3 fruit fly cellular contexts compared by ENCODE assay signal in genomic region chrX:5888933-5889332, dm6.
TF ChIP-seq lines count a peak whose summit lies in the region.

No protein-coding gene starts in this region.

- TF ChIP-seq CTCF in whole organism, embryonic (GFP tag; optimal IDR thresholded peaks at IDR 0.05; lab: Kevin White, UChicago), result no peak

TF ChIP-seq in whole organism, embryonic, 481 proteins besides CTCF, POLR2A, EP300 and RAD21 (continues in another document):
- TF ChIP-seq stc (GFP tag; IDR thresholded peaks at IDR 0.05; lab: Robert Waterston, UW) (no peak), dpn (GFP tag; optimal IDR thresholded peaks at IDR 0.05; lab: Kevin White, UChicago) (peak in 1 of 2 experiments; percentile 34), hkb (optimal IDR thresholded peaks at IDR 0.05; lab: Kevin White, UChicago) (no peak), hkb (GFP tag; IDR thresholded peaks at IDR 0.05; lab: Robert Waterston, UW) (0 out of 2 replicates have a peak, but pooled peaks have one; percentile 34), kay (GFP tag; optimal IDR thresholded peaks at IDR 0.05; lab: Kevin White, UChicago) (no peak), CG6175 (GFP tag; IDR thresholded peaks at IDR 0.05; lab: Robert Waterston, UW) (no peak), cg (GFP tag; optimal IDR thresholded peaks at IDR 0.05; lab: Kevin White, UChicago) (no peak), GATAe (GFP tag; conservative IDR thresholded peaks at IDR 0.05; lab: Robert Waterston, UW) (no peak), Meics (GFP tag; optimal IDR thresholded peaks at IDR 0.05; lab: Kevin White, UChicago) (peak; percentile 10), CG10366 (GFP tag; IDR thresholded peaks at IDR 0.05; lab: Robert Waterston, UW) (peak; percentile 38; the same call in 1 of the 2 replicates), trem (tag; optimal IDR thresholded peaks at IDR 0.05; lab: Kevin White, UChicago) (no peak), CG9817 (tag; optimal IDR thresholded peaks at IDR 0.05; lab: Kevin White, UChicago) (peak; percentile 2), CG1233 (GFP tag; optimal IDR thresholded peaks at IDR 0.05; lab: Kevin White, UChicago) (no peak), BEAF-32 (GFP tag; optimal IDR thresholded peaks at IDR 0.05; lab: Kevin White, UChicago) (no peak), CG8089 (GFP tag; optimal IDR thresholded peaks at IDR 0.05; lab: Kevin White, UChicago) (no peak), CG4820 (GFP tag; optimal IDR thresholded peaks at IDR 0.05; lab: Kevin White, UChicago) (no peak), CG7928 (GFP tag; optimal IDR thresholded peaks at IDR 0.05; lab: Kevin White, UChicago) (no peak), CG7839 (tag; optimal IDR thresholded peaks at IDR 0.05; lab: Kevin White, UChicago) (peak; percentile 27), Mad (GFP tag; optimal IDR thresholded peaks at IDR 0.05; lab: Kevin White, UChicago) (no peak), BtbVII (GFP tag; optimal IDR thresholded peaks at IDR 0.05; lab: Kevin White, UChicago) (no peak), ind (GFP tag; optimal IDR thresholded peaks at IDR 0.05; lab: Kevin White, UChicago) (peak; percentile 7), zfh1 (GFP tag; IDR thresholded peaks at IDR 0.05; lab: Robert Waterston, UW) (peak; percentile 63; the same call in 1 of the 3 replicates), kni (GFP tag; optimal IDR thresholded peaks at IDR 0.05; lab: Kevin White, UChicago) (peak; percentile 69), CG6254 (GFP tag; optimal IDR thresholded peaks at IDR 0.05; lab: Kevin White, UChicago) (peak; percentile 27), slbo (GFP tag; IDR thresholded peaks at IDR 0.05; lab: Robert Waterston, UW) (peak; percentile 37; the same call in 1 of the 2 replicates), bcd (GFP tag; optimal IDR thresholded peaks at IDR 0.05; lab: Kevin White, UChicago) (no peak), CG6272 (GFP tag; IDR thresholded peaks at IDR 0.05; lab: Robert Waterston, UW) (no peak), wor (GFP tag; IDR thresholded peaks at IDR 0.05; lab: Robert Waterston, UW) (no peak), CG2678 (tag; optimal IDR thresholded peaks at IDR 0.05; lab: Kevin White, UChicago) (peak; percentile 25), ab (GFP tag; optimal IDR thresholded peaks at IDR 0.05; lab: Kevin White, UChicago) (no peak), row (GFP tag; IDR thresholded peaks at IDR 0.05; lab: Robert Waterston, UW) (peak; percentile 80)

TF ChIP-seq in whole organism, prepupa, 60 proteins besides CTCF, POLR2A, EP300 and RAD21 (continues in another document):
- TF ChIP-seq Ets96B (tag; optimal IDR thresholded peaks at IDR 0.05; lab: Kevin White, UChicago), result no peak
- TF ChIP-seq fkh (GFP tag; optimal IDR thresholded peaks at IDR 0.05; lab: Kevin White, UChicago), result no peak
- TF ChIP-seq CG6854 (GFP tag; optimal IDR thresholded peaks at IDR 0.05; lab: Kevin White, UChicago), result no peak
- no peak for TF ChIP-seq Hr38 (GFP tag; optimal IDR thresholded peaks at IDR 0.05; lab: Kevin White, UChicago)
- peak; percentile 22 for TF ChIP-seq cyc (GFP tag; optimal IDR thresholded peaks at IDR 0.05; lab: Kevin White, UChicago)
- TF ChIP-seq CG8319 (GFP tag; optimal IDR thresholded peaks at IDR 0.05; lab: Kevin White, UChicago), result no peak
- peak; percentile 39 for TF ChIP-seq topi (GFP tag; optimal IDR thresholded peaks at IDR 0.05; lab: Kevin White, UChicago)
- no peak for TF ChIP-seq CG6276 (GFP tag; optimal IDR thresholded peaks at IDR 0.05; lab: Kevin White, UChicago)
- TF ChIP-seq net (GFP tag; optimal IDR thresholded peaks at IDR 0.05; lab: Kevin White, UChicago), result no peak
- TF ChIP-seq CG4318 (GFP tag; optimal IDR thresholded peaks at IDR 0.05; lab: Kevin White, UChicago), result no peak
- TF ChIP-seq CG8119 (GFP tag; IDR thresholded peaks at IDR 0.05; lab: Robert Waterston, UW), result no peak
- no peak for TF ChIP-seq CG3032 (tag; optimal IDR thresholded peaks at IDR 0.05; lab: Kevin White, UChicago)
- TF ChIP-seq fd59A (GFP tag; optimal IDR thresholded peaks at IDR 0.05; lab: Kevin White, UChicago), result no peak
- peak; percentile 47 for TF ChIP-seq Met (GFP tag; optimal IDR thresholded peaks at IDR 0.05; lab: Kevin White, UChicago)
- TF ChIP-seq svp (GFP tag; lab: Kevin White, UChicago), result peak; percentile 61
- no peak for TF ChIP-seq vri (GFP tag; optimal IDR thresholded peaks at IDR 0.05; lab: Kevin White, UChicago)
- TF ChIP-seq eg (GFP tag; IDR thresholded peaks at IDR 0.05; lab: Robert Waterston, UW), result no peak
- no peak for TF ChIP-seq Hr39 (GFP tag; optimal IDR thresholded peaks at IDR 0.05; lab: Kevin White, UChicago)
- no peak for TF ChIP-seq CG3919 (GFP tag; optimal IDR thresholded peaks at IDR 0.05; lab: Kevin White, UChicago)
- TF ChIP-seq Sox15 (GFP tag; optimal IDR thresholded peaks at IDR 0.05; lab: Kevin White, UChicago), result no peak
- TF ChIP-seq CG15336 (GFP tag; IDR thresholded peaks at IDR 0.05; lab: Robert Waterston, UW), result no peak
- no peak for TF ChIP-seq Gug (GFP tag; IDR thresholded peaks at IDR 0.05; lab: Robert Waterston, UW)
- peak; percentile 31 for TF ChIP-seq CG31627 (GFP tag; optimal IDR thresholded peaks at IDR 0.05; lab: Kevin White, UChicago)
- TF ChIP-seq CG11762 (GFP tag; optimal IDR thresholded peaks at IDR 0.05; lab: Kevin White, UChicago; ENCODE audit: insufficient read depth), result no peak
- no peak for TF ChIP-seq Eip93F (GFP tag; optimal IDR thresholded peaks at IDR 0.05; lab: Kevin White, UChicago)
- peak; percentile 8 for TF ChIP-seq CG34406 (GFP tag; optimal IDR thresholded peaks at IDR 0.05; lab: Kevin White, UChicago)
- no peak for TF ChIP-seq CG6808 (GFP tag; optimal IDR thresholded peaks at IDR 0.05; lab: Kevin White, UChicago)
- no peak for TF ChIP-seq Lpt (GFP tag; optimal IDR thresholded peaks at IDR 0.05; lab: Kevin White, UChicago)
- no peak for TF ChIP-seq CG32006 (GFP tag; optimal IDR thresholded peaks at IDR 0.05; lab: Kevin White, UChicago)
- TF ChIP-seq CG10669 (GFP tag; optimal IDR thresholded peaks at IDR 0.05; lab: Kevin White, UChicago), result no peak
- TF ChIP-seq Hr4 (GFP tag; optimal IDR thresholded peaks at IDR 0.05; lab: Kevin White, UChicago), result no peak
- peak; percentile 2 for TF ChIP-seq CG6792 (GFP tag; optimal IDR thresholded peaks at IDR 0.05; lab: Kevin White, UChicago)
- peak; percentile 24 for TF ChIP-seq lz (GFP tag; optimal IDR thresholded peaks at IDR 0.05; lab: Kevin White, UChicago)
- TF ChIP-seq dac (GFP tag; optimal IDR thresholded peaks at IDR 0.05; lab: Kevin White, UChicago), result no peak

TF ChIP-seq in whole organism, wandering third instar larva, 38 proteins besides CTCF, POLR2A, EP300 and RAD21 (continues in another document):
- TF ChIP-seq jim (GFP tag; optimal IDR thresholded peaks at IDR 0.05; lab: Kevin White, UChicago), result no peak
- TF ChIP-seq Hr83 (GFP tag; optimal IDR thresholded peaks at IDR 0.05; lab: Kevin White, UChicago; ENCODE audit: poor library complexity, severe bottlenecking), result no peak
- TF ChIP-seq CG32264 (GFP tag; optimal IDR thresholded peaks at IDR 0.05; lab: Kevin White, UChicago), result no peak
- no peak for TF ChIP-seq br (GFP tag; optimal IDR thresholded peaks at IDR 0.05; lab: Kevin White, UChicago)
- peak; percentile 29 for TF ChIP-seq Hnf4 (GFP tag; optimal IDR thresholded peaks at IDR 0.05; lab: Kevin White, UChicago)
- TF ChIP-seq dsf (GFP tag; optimal IDR thresholded peaks at IDR 0.05; lab: Kevin White, UChicago; ENCODE audit: borderline replicate concordance), result no peak
- TF ChIP-seq CG9705 (GFP tag; optimal IDR thresholded peaks at IDR 0.05; lab: Kevin White, UChicago), result no peak
- peak; percentile 18 for TF ChIP-seq h (GFP tag; optimal IDR thresholded peaks at IDR 0.05; lab: Kevin White, UChicago)
- no peak for TF ChIP-seq GATAd (GFP tag; optimal IDR thresholded peaks at IDR 0.05; lab: Kevin White, UChicago)
- TF ChIP-seq psq (GFP tag; optimal IDR thresholded peaks at IDR 0.05; lab: Kevin White, UChicago), result no peak
- peak; percentile 49 for TF ChIP-seq woc (GFP tag; optimal IDR thresholded peaks at IDR 0.05; lab: Kevin White, UChicago)
- no peak for TF ChIP-seq dl (GFP tag; optimal IDR thresholded peaks at IDR 0.05; lab: Kevin White, UChicago; ENCODE audit: insufficient read depth in 1 of 2, partially characterized antibody in 2 of 2)
- TF ChIP-seq Mio (GFP tag; optimal IDR thresholded peaks at IDR 0.05; lab: Kevin White, UChicago), result no peak
- no peak for TF ChIP-seq dmrt93B (GFP tag; optimal IDR thresholded peaks at IDR 0.05; lab: Kevin White, UChicago)
- peak; percentile 47 for TF ChIP-seq ey (GFP tag; optimal IDR thresholded peaks at IDR 0.05; lab: Kevin White, UChicago)
- no peak for TF ChIP-seq sage (GFP tag; optimal IDR thresholded peaks at IDR 0.05; lab: Kevin White, UChicago)
- peak; percentile 14 for TF ChIP-seq Sp1 (GFP tag; optimal IDR thresholded peaks at IDR 0.05; lab: Kevin White, UChicago)
- TF ChIP-seq sv (GFP tag; optimal IDR thresholded peaks at IDR 0.05; lab: Kevin White, UChicago), result no peak
- no peak for TF ChIP-seq brk (GFP tag; optimal IDR thresholded peaks at IDR 0.05; lab: Kevin White, UChicago)
- no peak for TF ChIP-seq N (GFP tag; optimal IDR thresholded peaks at IDR 0.05; lab: Kevin White, UChicago)
- no peak for TF ChIP-seq lola (GFP tag; optimal IDR thresholded peaks at IDR 0.05; lab: Kevin White, UChicago)
- TF ChIP-seq Abd-B (GFP tag; optimal IDR thresholded peaks at IDR 0.05; lab: Kevin White, UChicago), result no peak
- TF ChIP-seq usp (GFP tag; optimal IDR thresholded peaks at IDR 0.05; lab: Kevin White, UChicago), result no peak
- peak; percentile 46 for TF ChIP-seq rgr (GFP tag; optimal IDR thresholded peaks at IDR 0.05; lab: Kevin White, UChicago)
- TF ChIP-seq Vsx2 (GFP tag; optimal IDR thresholded peaks at IDR 0.05; lab: Kevin White, UChicago; ENCODE audit: partially characterized antibody), result no peak
- TF ChIP-seq Rel (GFP tag; optimal IDR thresholded peaks at IDR 0.05; lab: Kevin White, UChicago), result no peak
- TF ChIP-seq Rel (tag; optimal IDR thresholded peaks at IDR 0.05; lab: Kevin White, UChicago), result no peak
- TF ChIP-seq HLH106 (tag; optimal IDR thresholded peaks at IDR 0.05; lab: Kevin White, UChicago), result peak; percentile 17
- TF ChIP-seq foxo (GFP tag; optimal IDR thresholded peaks at IDR 0.05; lab: Kevin White, UChicago), result peak in 1 of 2 experiments; percentile 49
- no peak for TF ChIP-seq Hr78 (GFP tag; optimal IDR thresholded peaks at IDR 0.05; lab: Kevin White, UChicago)
- peak; percentile 51 for TF ChIP-seq fru (GFP tag; optimal IDR thresholded peaks at IDR 0.05; lab: Kevin White, UChicago)
- TF ChIP-seq Jra (GFP tag; optimal IDR thresholded peaks at IDR 0.05; lab: Kevin White, UChicago), result no peak
- no peak for TF ChIP-seq pan (optimal IDR thresholded peaks at IDR 0.05; lab: Kevin White, UChicago)
- TF ChIP-seq tai (GFP tag; optimal IDR thresholded peaks at IDR 0.05; lab: Kevin White, UChicago), result no peak
- TF ChIP-seq Dif (GFP tag; optimal IDR thresholded peaks at IDR 0.05; lab: Kevin White, UChicago; ENCODE audit: partially characterized antibody), result no peak
- TF ChIP-seq Myc (optimal IDR thresholded peaks at IDR 0.05; lab: Kevin White, UChicago), result no peak
- peak; percentile 20 for TF ChIP-seq OdsH (GFP tag; optimal IDR thresholded peaks at IDR 0.05; lab: Kevin White, UChicago)
- TF ChIP-seq Dfd (GFP tag; optimal IDR thresholded peaks at IDR 0.05; lab: Kevin White, UChicago), result no peak

Comparison
In these comparisons a context has a peak if more than half of its experiments do, and no peak if none do; other contexts are left out.
1. Of the 7 proteins assayed by ChIP-seq in both whole organism, embryonic and whole organism, prepupa: peak only in whole organism, embryonic: Blimp-1 and Sox102F; only in whole organism, prepupa: none; in both: none; in neither: 5.